Worm (Caenorhabditis elegans) whole organism, L2 larva: ENCODE results near the gene cut-5.

Experiments used
- lsy-2 ChIP-seq, 2 experiments: fragments of 150-350 bp in 1 of 2; sonication (generic microtip) in 1 of 2; optimal IDR thresholded peaks; 2 replicates each; lab custom pipeline; 2014 to 2017; ENCODE audit warnings: missing biosample characterization in 2 of 2, missing genetic modification characterization in 2 of 2
- mdl-1 ChIP-seq, 2 experiments: fragments of 150-350 bp in 1 of 2; sonication (generic microtip) in 1 of 2; optimal IDR thresholded peaks; 2 replicates each; lab custom pipeline; 2017; ENCODE audit warnings: missing biosample characterization in 2 of 2, missing genetic modification characterization in 2 of 2

- no peak for TF ChIP-seq mdl-1 (tag; optimal IDR thresholded peaks at IDR 0.05; lab: Kevin White, UChicago)
- no peak for TF ChIP-seq lsy-2 (tag; optimal IDR thresholded peaks at IDR 0.05; lab: Kevin White, UChicago)
These were observed 41.7 kb upstream of the cut-5 start, which contains the start of gene rme-4 for ce11 chrX:10379678-10380077.
